Fruit fly (Drosophila melanogaster) whole organism, embryonic: Measurements from ENCODE around the gene CG34034.

Source experiments
- Abd-B ChIP-seq: fragments of 200-800 bp; sonication (Bioruptor generic); optimal IDR thresholded peaks from 2 replicates; lab custom pipeline; 2018; ENCODE audit warnings: missing biosample characterization, mild to moderate bottlenecking, missing genetic modification characterization, moderate library complexity
- Antp ChIP-seq: fragments of 200-800 bp; sonication (Bioruptor generic); optimal IDR thresholded peaks from 3 replicates; lab custom pipeline; 2016; ENCODE audit warnings: missing biosample characterization, missing genetic modification characterization
- Atf6 ChIP-seq: fragments of 200-800 bp; sonication (Bioruptor generic); IDR thresholded peaks from 2 replicates; pipeline ENCODE4 v1.3.6; 2022; ENCODE audit warnings: missing biosample characterization, missing genetic modification characterization
- BEAF-32 ChIP-seq: fragments of 200-800 bp; sonication (Bioruptor generic); optimal IDR thresholded peaks from 3 replicates; lab custom pipeline; 2017; ENCODE audit warnings: missing biosample characterization, missing genetic modification characterization, mild to moderate bottlenecking, moderate library complexity, missing genetic modification reagents
- Blimp-1 ChIP-seq: fragments of 200-800 bp; sonication (Bioruptor generic); optimal IDR thresholded peaks from 3 replicates; lab custom pipeline; 2018; ENCODE audit warnings: missing biosample characterization, missing genetic modification characterization, mild to moderate bottlenecking, moderate library complexity, missing genetic modification reagents
- CG10274 ChIP-seq: fragments of 200-800 bp; sonication (Bioruptor generic); optimal IDR thresholded peaks from 3 replicates; lab custom pipeline; 2017; ENCODE audit warnings: missing biosample characterization, mild to moderate bottlenecking, missing genetic modification characterization
- CG10654 ChIP-seq: fragments of 200-800 bp; sonication (Bioruptor generic); optimal IDR thresholded peaks from 2 replicates; lab custom pipeline; 2016; ENCODE audit warnings: missing biosample characterization, missing genetic modification characterization
- CG11247 ChIP-seq: fragments of 200-800 bp; sonication (Bioruptor generic); IDR thresholded peaks from 2 replicates; pipeline ENCODE4 v1.3.6; 2022; ENCODE audit warnings: missing biosample characterization, missing genetic modification characterization
- CG12391 ChIP-seq: fragments of 200-800 bp; sonication (Bioruptor generic); optimal IDR thresholded peaks from 3 replicates; lab custom pipeline; 2018; ENCODE audit warnings: missing biosample characterization, mild to moderate bottlenecking, missing genetic modification characterization, moderate library complexity
- CG12744 ChIP-seq: fragments of 200-800 bp; sonication (Bioruptor generic); optimal IDR thresholded peaks from 2 replicates; lab custom pipeline; 2016; ENCODE audit warnings: missing biosample characterization, missing genetic modification characterization
- CG13624 ChIP-seq: fragments of 200-800 bp; sonication (Bioruptor generic); optimal IDR thresholded peaks from 2 replicates; lab custom pipeline; 2016; ENCODE audit warnings: missing biosample characterization, missing genetic modification characterization
- CG13775 ChIP-seq: fragments of 200-800 bp; sonication (Bioruptor generic); optimal IDR thresholded peaks from 3 replicates; lab custom pipeline; 2017; ENCODE audit warnings: missing biosample characterization, mild to moderate bottlenecking, missing genetic modification characterization
- CG17568 ChIP-seq: fragments of 200-800 bp; sonication (Bioruptor generic); optimal IDR thresholded peaks from 2 replicates; lab custom pipeline; 2018; ENCODE audit warnings: missing biosample characterization, mild to moderate bottlenecking, missing genetic modification characterization, moderate library complexity
- CG17829 ChIP-seq: fragments of 200-800 bp; optimal IDR thresholded peaks from 2 replicates; lab custom pipeline; 2019; ENCODE audit warnings: missing biosample characterization, mild to moderate bottlenecking, missing genetic modification characterization, moderate library complexity
- CG1832 ChIP-seq: fragments of 200-800 bp; sonication (Bioruptor generic); optimal IDR thresholded peaks from 2 replicates; lab custom pipeline; 2017; ENCODE audit warnings: missing biosample characterization, mild to moderate bottlenecking, missing genetic modification characterization, inconsistent platforms
- CG2712 ChIP-seq: fragments of 200-800 bp; optimal IDR thresholded peaks from 3 replicates; lab custom pipeline; 2019; ENCODE audit warnings: missing biosample characterization, mild to moderate bottlenecking, missing genetic modification characterization, moderate library complexity
- CG31224 ChIP-seq: fragments of 200-800 bp; sonication (Bioruptor generic); IDR thresholded peaks from 2 replicates; pipeline ENCODE4 v1.3.6; 2022; ENCODE audit warnings: missing biosample characterization, missing genetic modification characterization
- CG32767 ChIP-seq: fragments of 200-800 bp; sonication (Bioruptor generic); IDR thresholded peaks from 2 replicates; pipeline ENCODE4 v1.3.6; 2022; ENCODE audit warnings: missing biosample characterization, missing genetic modification characterization
- CG33213 ChIP-seq: fragments of 200-800 bp; sonication (Bioruptor generic); optimal IDR thresholded peaks from 3 replicates; lab custom pipeline; 2016; ENCODE audit warnings: missing biosample characterization, missing genetic modification characterization
- CG34376 ChIP-seq: fragments of 200-800 bp; sonication (Bioruptor generic); optimal IDR thresholded peaks from 2 replicates; lab custom pipeline; 2018; ENCODE audit warnings: missing biosample characterization, mild to moderate bottlenecking, missing genetic modification characterization
- CG42726 ChIP-seq: fragments of 200-800 bp; sonication (Bioruptor generic); IDR thresholded peaks from 2 replicates; pipeline ENCODE4 v1.3.6; 2022; ENCODE audit warnings: missing biosample characterization, missing genetic modification characterization; ENCODE audit not compliant: partially characterized antibody
- CG4424 ChIP-seq: fragments of 200-800 bp; sonication (Bioruptor generic); optimal IDR thresholded peaks from 3 replicates; lab custom pipeline; 2016; ENCODE audit warnings: missing biosample characterization, missing genetic modification characterization
- CG4820 ChIP-seq: fragments of 200-800 bp; sonication (Bioruptor generic); optimal IDR thresholded peaks from 3 replicates; lab custom pipeline; 2016; ENCODE audit warnings: missing biosample characterization, missing genetic modification characterization
- CG5245 ChIP-seq: fragments of 200-800 bp; sonication (Bioruptor generic); optimal IDR thresholded peaks from 3 replicates; lab custom pipeline; 2016; ENCODE audit warnings: missing biosample characterization, missing genetic modification characterization
- CG7372 ChIP-seq: fragments of 200-800 bp; sonication (Bioruptor generic); IDR thresholded peaks from 2 replicates; pipeline ENCODE4 v1.3.6; 2022; ENCODE audit warnings: missing biosample characterization, missing genetic modification characterization
- CG8944 ChIP-seq: fragments of 200-800 bp; sonication (Bioruptor generic); optimal IDR thresholded peaks from 3 replicates; lab custom pipeline; 2016; ENCODE audit warnings: missing biosample characterization, missing genetic modification characterization
- GATAe ChIP-seq: fragments of 200-800 bp; sonication (Bioruptor generic); conservative IDR thresholded peaks from 2 replicates; pipeline ENCODE4 v1.3.6; 2022; ENCODE audit warnings: missing biosample characterization, missing genetic modification characterization
- Gug ChIP-seq: fragments of 200-800 bp; sonication (Bioruptor generic); IDR thresholded peaks from 4 replicates; pipeline ENCODE4 v1.3.6; 2022; ENCODE audit warnings: missing biosample characterization, missing genetic modification characterization
- Hmr ChIP-seq: fragments of 200-800 bp; sonication (Bioruptor generic); optimal IDR thresholded peaks from 3 replicates; lab custom pipeline; 2017; ENCODE audit warnings: mild to moderate bottlenecking, missing biosample characterization, missing genetic modification reagents, missing genetic modification characterization
- MTF-1 ChIP-seq: fragments of 200-800 bp; sonication (Bioruptor generic); optimal IDR thresholded peaks from 2 replicates; lab custom pipeline; 2018; ENCODE audit warnings: missing biosample characterization, mild to moderate bottlenecking, missing genetic modification characterization, borderline replicate concordance
- Med ChIP-seq: fragments of 200-800 bp; sonication (Bioruptor generic); peaks from one replicate; lab custom pipeline; 2016; ENCODE audit warnings: missing biosample characterization, missing genetic modification characterization, mild to moderate bottlenecking, inconsistent platforms, moderate library complexity
- Pdp1 ChIP-seq, 2 experiments: fragments of 200-800 bp; sonication (Bioruptor generic); optimal IDR thresholded peaks; 3 replicates each; lab custom pipeline; 2016; ENCODE audit warnings: missing biosample characterization in 2 of 2, missing genetic modification characterization in 2 of 2, mild to moderate bottlenecking in 1 of 2, moderate library complexity in 1 of 2
- Stat92E ChIP-seq, 3 experiments: fragments of >200 bp in 2 of 3; fragments of 200-800 bp in 1 of 3; sonication (Bioruptor generic) in 1 of 3; optimal IDR thresholded peaks; 2 replicates each; lab custom pipeline; 2017 to 2019; ENCODE audit warnings: missing biosample characterization in 3 of 3, missing genetic modification characterization in 3 of 3, mild to moderate bottlenecking in 1 of 3, moderate library complexity in 1 of 3
- ab ChIP-seq: fragments of 200-800 bp; sonication (Bioruptor generic); optimal IDR thresholded peaks from 2 replicates; lab custom pipeline; 2016; ENCODE audit warnings: missing biosample characterization, missing genetic modification characterization
- ash1 ChIP-seq: fragments of 200-800 bp; sonication (Bioruptor generic); optimal IDR thresholded peaks from 2 replicates; lab custom pipeline; 2018; ENCODE audit warnings: missing biosample characterization, mild to moderate bottlenecking, missing genetic modification characterization
- bab2 ChIP-seq: fragments of 200-800 bp; sonication (Bioruptor generic); optimal IDR thresholded peaks from 2 replicates; lab custom pipeline; 2016; ENCODE audit warnings: missing biosample characterization, missing genetic modification characterization
- bigmax ChIP-seq: fragments of 200-800 bp; sonication (Bioruptor generic); optimal IDR thresholded peaks from 2 replicates; lab custom pipeline; 2018; ENCODE audit warnings: missing biosample characterization, mild to moderate bottlenecking, missing genetic modification characterization
- emc ChIP-seq: fragments of 200-800 bp; sonication (Bioruptor generic); optimal IDR thresholded peaks from 2 replicates; lab custom pipeline; 2016; ENCODE audit warnings: missing biosample characterization, missing genetic modification characterization
- fd64A ChIP-seq: fragments of 200-800 bp; sonication (Bioruptor generic); optimal IDR thresholded peaks from 3 replicates; lab custom pipeline; 2018; ENCODE audit warnings: missing biosample characterization, mild to moderate bottlenecking, missing genetic modification characterization
- klu ChIP-seq: fragments of 200-800 bp; sonication (Bioruptor generic); IDR thresholded peaks from 2 replicates; pipeline ENCODE4 v1.3.6; 2022; ENCODE audit warnings: missing biosample characterization, missing genetic modification characterization
- kni ChIP-seq: fragments of 200-800 bp; sonication (Bioruptor generic); optimal IDR thresholded peaks from 3 replicates; lab custom pipeline; 2017; ENCODE audit warnings: mild to moderate bottlenecking, missing biosample characterization, missing genetic modification reagents, missing genetic modification characterization
- lov ChIP-seq, 2 experiments: fragments of 200-800 bp in 1 of 2; fragments of >200 bp in 1 of 2; sonication (Bioruptor generic) in 1 of 2; IDR thresholded peaks in 1 of 2; optimal IDR thresholded peaks in 1 of 2; 2 replicates in 1 of 2; 3 replicates in 1 of 2; pipeline versions ENCODE4 v1.3.6 to Lab custom; 2017 to 2022; ENCODE audit warnings: missing biosample characterization in 1 of 2, missing genetic modification characterization in 1 of 2
- odd ChIP-seq: fragments of 200-800 bp; sonication (Bioruptor generic); optimal IDR thresholded peaks from 2 replicates; lab custom pipeline; 2017; ENCODE audit warnings: missing biosample characterization, mild to moderate bottlenecking, missing genetic modification characterization
- onecut ChIP-seq: fragments of 200-800 bp; sonication (Bioruptor generic); IDR thresholded peaks from 2 replicates; pipeline ENCODE4 v1.3.6; 2022; ENCODE audit warnings: missing biosample characterization, missing genetic modification characterization
- pzg ChIP-seq: fragments of 200-800 bp; sonication (Bioruptor generic); optimal IDR thresholded peaks from 3 replicates; lab custom pipeline; 2018; ENCODE audit warnings: missing biosample characterization, mild to moderate bottlenecking, missing genetic modification characterization, moderate library complexity
- repo ChIP-seq: fragments of 200-800 bp; sonication (Bioruptor generic); optimal IDR thresholded peaks from 2 replicates; lab custom pipeline; 2016; ENCODE audit warnings: missing biosample characterization, missing genetic modification characterization
- run ChIP-seq: fragments of 200-800 bp; sonication (Bioruptor generic); optimal IDR thresholded peaks from 3 replicates; lab custom pipeline; 2018; ENCODE audit warnings: missing biosample characterization, mild to moderate bottlenecking, missing genetic modification characterization
- sim ChIP-seq: fragments of 200-800 bp; sonication (Bioruptor generic); IDR thresholded peaks from 2 replicates; pipeline ENCODE4 v1.3.6; 2022; ENCODE audit warnings: missing biosample characterization, missing genetic modification characterization
- sna ChIP-seq: fragments of 200-800 bp; sonication (Bioruptor generic); IDR thresholded peaks from 2 replicates; pipeline ENCODE4 v1.3.6; 2022; ENCODE audit warnings: missing biosample characterization, missing genetic modification characterization; ENCODE audit not compliant: partially characterized antibody
- tup ChIP-seq: fragments of 200-800 bp; sonication (Bioruptor generic); optimal IDR thresholded peaks from 2 replicates; lab custom pipeline; 2016; ENCODE audit warnings: missing biosample characterization, mild to moderate bottlenecking, missing genetic modification characterization, moderate library complexity

The CG34034 gene

DNA sequence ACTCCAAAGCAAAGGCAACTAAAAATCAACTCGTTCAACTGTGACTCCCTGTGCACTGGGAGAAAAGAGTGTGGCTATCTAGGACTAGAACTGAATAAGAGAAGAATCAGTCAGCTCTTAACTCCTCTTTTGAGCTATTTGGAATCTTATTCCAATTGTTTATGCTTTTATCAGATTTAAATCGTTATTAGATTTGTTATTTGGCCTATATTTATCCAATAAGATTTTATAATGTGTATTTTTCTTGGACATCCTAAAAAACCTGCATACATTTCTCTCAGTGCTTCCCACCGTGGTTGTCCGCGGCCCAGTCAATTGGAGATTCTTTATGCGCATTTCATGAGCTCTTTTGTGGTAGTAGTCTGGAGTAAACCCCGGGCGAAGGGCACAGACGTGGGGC is 42.5 kb upstream of the CG34034 start (continued):
- TF ChIP-seq Stat92E (GFP tag; optimal IDR thresholded peaks at IDR 0.05; lab: Kevin White, UChicago), result no peak
- TF ChIP-seq Atf6 (GFP tag; lab: Robert Waterston, UW), result peak; percentile 82
- no peak for TF ChIP-seq CG17568 (GFP tag; lab: Kevin White, UChicago)
- TF ChIP-seq CG4820 (GFP tag; lab: Kevin White, UChicago), result peak; percentile 61
- TF ChIP-seq BEAF-32 (GFP tag; lab: Kevin White, UChicago), result no peak
- peak; percentile 51 for TF ChIP-seq Hmr
- no peak for TF ChIP-seq ash1 (GFP tag; lab: Kevin White, UChicago)
- peak; percentile 70 for TF ChIP-seq CG17829 (tag; lab: Kevin White, UChicago)
- TF ChIP-seq pzg (GFP tag; lab: Kevin White, UChicago), result no peak
- peak; percentile 50 for TF ChIP-seq CG7372 (GFP tag; lab: Robert Waterston, UW)
- peak; percentile 64 for TF ChIP-seq Gug (GFP tag; lab: Robert Waterston, UW)
- peak; percentile 65 for TF ChIP-seq CG4424
- TF ChIP-seq Blimp-1 (GFP tag; lab: Kevin White, UChicago), result peak; percentile 73
- TF ChIP-seq CG2712 (tag; lab: Kevin White, UChicago), result peak; percentile 80
- no peak for TF ChIP-seq CG42726
- TF ChIP-seq CG8944 (GFP tag; lab: Kevin White, UChicago), result peak; percentile 24
- TF ChIP-seq repo (GFP tag; lab: Kevin White, UChicago), result no peak
- TF ChIP-seq tup (GFP tag; lab: Kevin White, UChicago), result no peak
- TF ChIP-seq klu, result peak; percentile 53; the same call in 1 of the 2 replicates
- no peak for TF ChIP-seq CG34376 (GFP tag; lab: Kevin White, UChicago)
- TF ChIP-seq CG32767 (GFP tag; lab: Robert Waterston, UW), result no peak; the same call in 1 of the 2 replicates
- peak; percentile 3 for TF ChIP-seq emc (GFP tag; lab: Kevin White, UChicago)
- peak; percentile 12 for TF ChIP-seq CG33213 (GFP tag; lab: Kevin White, UChicago)
- TF ChIP-seq fd64A (GFP tag; lab: Kevin White, UChicago), result no peak
- TF ChIP-seq CG12391 (tag; lab: Kevin White, UChicago), result peak; percentile 73
- peak; percentile 55 for TF ChIP-seq CG10654 (GFP tag; lab: Kevin White, UChicago)
- TF ChIP-seq MTF-1, result peak; percentile 4
- no peak for TF ChIP-seq lov (optimal IDR thresholded peaks at IDR 0.05; lab: Kevin White, UChicago)
- TF ChIP-seq lov (GFP tag; IDR thresholded peaks at IDR 0.05; lab: Robert Waterston, UW), result no peak
- TF ChIP-seq onecut (GFP tag; lab: Robert Waterston, UW), result peak; percentile 31; the same call in 1 of the 2 replicates
- peak; percentile 91 for TF ChIP-seq Med
- TF ChIP-seq sim (GFP tag; lab: Robert Waterston, UW), result no peak
- TF ChIP-seq ab (GFP tag; lab: Kevin White, UChicago), result peak; percentile 40
- peak; percentile 70 for TF ChIP-seq CG13624 (GFP tag; lab: Kevin White, UChicago)
- peak; percentile 54 for TF ChIP-seq Antp (GFP tag; lab: Kevin White, UChicago)
- TF ChIP-seq Abd-B, result peak; percentile 64
- TF ChIP-seq CG12744 (GFP tag; lab: Kevin White, UChicago), result peak; percentile 19
- TF ChIP-seq bigmax, result no peak
- TF ChIP-seq CG11247 (GFP tag; lab: Robert Waterston, UW), result peak; percentile 33; the same call in 1 of the 2 replicates
- peak; percentile 3 for TF ChIP-seq CG10274 (GFP tag; lab: Kevin White, UChicago)
- TF ChIP-seq CG31224 (GFP tag; lab: Robert Waterston, UW), result no peak
- no peak for TF ChIP-seq run (tag; lab: Kevin White, UChicago)
- peak; percentile 61 for TF ChIP-seq bab2 (GFP tag; lab: Kevin White, UChicago)
- peak; percentile 36 to 47 for TF ChIP-seq Pdp1 (GFP tag; optimal IDR thresholded peaks at IDR 0.05; lab: Kevin White, UChicago)
- no peak for TF ChIP-seq sna (GFP tag; lab: Robert Waterston, UW)
- TF ChIP-seq kni, result no peak
- TF ChIP-seq CG1832 (GFP tag; lab: Kevin White, UChicago), result no peak
- TF ChIP-seq CG5245 (GFP tag; lab: Kevin White, UChicago), result peak; percentile 22
- TF ChIP-seq GATAe, result no peak
- TF ChIP-seq CG13775, result peak; percentile 56
- TF ChIP-seq odd (GFP tag; lab: Kevin White, UChicago), result no peak
